Fruit fly (Drosophila melanogaster) whole organism, prepupa: Measurements from ENCODE around the gene Sr-CIV.
A peak's percentile ranks its signal among the peaks of the same experiment; 100 is the strongest.

Experiments
- CG10631 ChIP-seq: fragments of 200-800 bp; sonication (Bioruptor generic); optimal IDR thresholded peaks from 2 replicates; lab custom pipeline; 2016; ENCODE audit warnings: missing biosample characterization, missing genetic modification characterization
- CG10669 ChIP-seq: fragments of 200-800 bp; sonication (Bioruptor generic); optimal IDR thresholded peaks from 3 replicates; lab custom pipeline; 2018; ENCODE audit warnings: missing biosample characterization, mild to moderate bottlenecking, missing genetic modification characterization, moderate library complexity
- CG11294 ChIP-seq: fragments of 200-800 bp; sonication (Bioruptor generic); IDR thresholded peaks from 2 replicates; pipeline ENCODE4 v1.3.6; 2022; ENCODE audit warnings: missing biosample characterization, missing genetic modification characterization
- CG11762 ChIP-seq: fragments of 200-800 bp; sonication (Bioruptor generic); optimal IDR thresholded peaks from 3 replicates; lab custom pipeline; 2016; ENCODE audit warnings: missing biosample characterization, missing genetic modification characterization; ENCODE audit not compliant: insufficient read depth
- CG3032 ChIP-seq: fragments of 200-800 bp; optimal IDR thresholded peaks from 2 replicates; lab custom pipeline; 2019; ENCODE audit warnings: missing biosample characterization, mild to moderate bottlenecking, missing genetic modification characterization, moderate library complexity
- CG31627 ChIP-seq: fragments of 200-800 bp; sonication (Bioruptor generic); optimal IDR thresholded peaks from 3 replicates; lab custom pipeline; 2016; ENCODE audit warnings: missing biosample characterization, missing genetic modification characterization
- CG32006 ChIP-seq: fragments of 200-800 bp; sonication (Bioruptor generic); optimal IDR thresholded peaks from 3 replicates; lab custom pipeline; 2017; ENCODE audit warnings: missing biosample characterization, mild to moderate bottlenecking, missing genetic modification characterization
- CG34406 ChIP-seq: fragments of 200-800 bp; sonication (Bioruptor generic); optimal IDR thresholded peaks from 3 replicates; lab custom pipeline; 2016; ENCODE audit warnings: missing biosample characterization, missing genetic modification characterization
- CG4318 ChIP-seq: fragments of 200-800 bp; sonication (Bioruptor generic); optimal IDR thresholded peaks from 3 replicates; lab custom pipeline; 2017; ENCODE audit warnings: missing biosample characterization, mild to moderate bottlenecking, missing genetic modification characterization
- CG6163 ChIP-seq: fragments of 200-800 bp; sonication (Bioruptor generic); IDR thresholded peaks from 3 replicates; pipeline ENCODE4 v1.3.6; 2022; ENCODE audit warnings: missing biosample characterization, missing genetic modification characterization
- CG6792 ChIP-seq: fragments of 200-800 bp; sonication (Bioruptor generic); optimal IDR thresholded peaks from 3 replicates; lab custom pipeline; 2016; ENCODE audit warnings: missing biosample characterization, missing genetic modification characterization
- CG6854 ChIP-seq: fragments of 200-800 bp; sonication (Bioruptor generic); optimal IDR thresholded peaks from 2 replicates; lab custom pipeline; 2017; ENCODE audit warnings: missing biosample characterization, mild to moderate bottlenecking, missing genetic modification characterization
- CG7368 ChIP-seq: fragments of 200-800 bp; sonication (Bioruptor generic); optimal IDR thresholded peaks from 3 replicates; lab custom pipeline; 2016; ENCODE audit warnings: missing biosample characterization, missing genetic modification characterization
- CG8319 ChIP-seq: fragments of 200-800 bp; sonication (Bioruptor generic); optimal IDR thresholded peaks from 3 replicates; lab custom pipeline; 2016; ENCODE audit warnings: missing biosample characterization, missing genetic modification characterization
- Eip78C ChIP-seq: fragments of 200-800 bp; sonication (Bioruptor generic); peaks from one replicate; lab custom pipeline; 2016; ENCODE audit warnings: missing biosample characterization, missing genetic modification characterization
- Eip93F ChIP-seq: fragments of 200-800 bp; sonication (Bioruptor generic); optimal IDR thresholded peaks from 2 replicates; lab custom pipeline; 2016; ENCODE audit warnings: missing biosample characterization, mild to moderate bottlenecking, missing genetic modification characterization
- Ets21C ChIP-seq: fragments of 200-800 bp; sonication (Bioruptor generic); optimal IDR thresholded peaks from 3 replicates; lab custom pipeline; 2016; ENCODE audit warnings: missing biosample characterization, missing genetic modification characterization
- Ets96B ChIP-seq: fragments of 200-800 bp; optimal IDR thresholded peaks from 2 replicates; lab custom pipeline; 2019; ENCODE audit warnings: missing biosample characterization, mild to moderate bottlenecking, missing genetic modification characterization, moderate library complexity
- Gug ChIP-seq: fragments of 200-800 bp; sonication (Bioruptor generic); IDR thresholded peaks from 2 replicates; pipeline ENCODE4 v1.3.6; 2022; ENCODE audit warnings: missing biosample characterization, missing genetic modification characterization
- Hr38 ChIP-seq: sonication (Bioruptor generic); optimal IDR thresholded peaks from 2 replicates; lab custom pipeline; 2016; ENCODE audit warnings: missing biosample characterization, missing genetic modification characterization
- Hr39 ChIP-seq: fragments of 200-800 bp; sonication (Bioruptor generic); optimal IDR thresholded peaks from 2 replicates; lab custom pipeline; 2016; ENCODE audit warnings: missing biosample characterization, missing genetic modification characterization
- Hr4 ChIP-seq: fragments of 200-800 bp; sonication (Bioruptor generic); optimal IDR thresholded peaks from 3 replicates; lab custom pipeline; 2016; ENCODE audit warnings: missing biosample characterization, missing genetic modification characterization
- Met ChIP-seq: fragments of 200-800 bp; sonication (Bioruptor generic); optimal IDR thresholded peaks from 3 replicates; lab custom pipeline; 2016; ENCODE audit warnings: missing biosample characterization, missing genetic modification characterization
- OdsH ChIP-seq: fragments of 200-800 bp; sonication (Bioruptor generic); optimal IDR thresholded peaks from 3 replicates; lab custom pipeline; 2016; ENCODE audit warnings: missing biosample characterization, missing genetic modification characterization
- Smox ChIP-seq: fragments of 200-800 bp; sonication (Bioruptor generic); optimal IDR thresholded peaks from 3 replicates; lab custom pipeline; 2016; ENCODE audit warnings: missing biosample characterization, missing genetic modification characterization
- Sox102F ChIP-seq: fragments of 200-800 bp; sonication (Bioruptor generic); optimal IDR thresholded peaks from 2 replicates; lab custom pipeline; 2016; ENCODE audit warnings: missing biosample characterization, mild to moderate bottlenecking, missing genetic modification characterization
- Sox14 ChIP-seq: fragments of 200-800 bp; sonication (Bioruptor generic); optimal IDR thresholded peaks from 3 replicates; lab custom pipeline; 2016; ENCODE audit warnings: missing biosample characterization, missing genetic modification characterization
- Sox15 ChIP-seq: fragments of 200-800 bp; sonication (Bioruptor generic); optimal IDR thresholded peaks from 3 replicates; lab custom pipeline; 2016; ENCODE audit warnings: missing biosample characterization, missing genetic modification characterization
- achi ChIP-seq: fragments of 200-800 bp; sonication (Bioruptor generic); optimal IDR thresholded peaks from 3 replicates; lab custom pipeline; 2016; ENCODE audit warnings: missing biosample characterization, missing genetic modification characterization
- acj6 ChIP-seq: fragments of 200-800 bp; sonication (Bioruptor generic); optimal IDR thresholded peaks from 3 replicates; lab custom pipeline; 2016; ENCODE audit warnings: missing biosample characterization, missing genetic modification characterization
- dac ChIP-seq: fragments of 200-800 bp; sonication (Bioruptor generic); optimal IDR thresholded peaks from 2 replicates; lab custom pipeline; 2017; ENCODE audit warnings: missing biosample characterization, mild to moderate bottlenecking, missing genetic modification characterization
- eg ChIP-seq: fragments of 200-800 bp; sonication (Bioruptor generic); IDR thresholded peaks from 3 replicates; pipeline ENCODE4 v1.3.6; 2022; ENCODE audit warnings: missing biosample characterization, missing genetic modification characterization
- esn ChIP-seq: fragments of 200-800 bp; sonication (Bioruptor generic); optimal IDR thresholded peaks from 2 replicates; lab custom pipeline; 2016; ENCODE audit warnings: missing biosample characterization, mild to moderate bottlenecking, missing genetic modification characterization, moderate library complexity
- fd59A ChIP-seq: fragments of 200-800 bp; sonication (Bioruptor generic); optimal IDR thresholded peaks from 2 replicates; lab custom pipeline; 2017; ENCODE audit warnings: missing biosample characterization, mild to moderate bottlenecking, missing genetic modification characterization, missing genetic modification reagents
- fd85E ChIP-seq: fragments of 200-800 bp; sonication (Bioruptor generic); optimal IDR thresholded peaks from 3 replicates; lab custom pipeline; 2016; ENCODE audit warnings: missing biosample characterization, missing genetic modification characterization
- lz ChIP-seq: fragments of 200-800 bp; sonication (Bioruptor generic); optimal IDR thresholded peaks from 3 replicates; lab custom pipeline; 2016; ENCODE audit warnings: missing biosample characterization, missing genetic modification characterization
- pdm3 ChIP-seq: fragments of 200-800 bp; sonication (Bioruptor generic); optimal IDR thresholded peaks from 3 replicates; lab custom pipeline; 2016; ENCODE audit warnings: missing biosample characterization, missing genetic modification characterization
- salr ChIP-seq, 2 experiments: fragments of 200-800 bp; sonication (Bioruptor generic); optimal IDR thresholded peaks; 3 replicates each; lab custom pipeline; 2016 to 2018; ENCODE audit warnings: missing biosample characterization in 2 of 2, missing genetic modification characterization in 2 of 2, mild to moderate bottlenecking in 1 of 2
- ss ChIP-seq, 2 experiments: fragments of 200-800 bp; sonication (Bioruptor generic); optimal IDR thresholded peaks; 2 replicates in 1 of 2; 3 replicates in 1 of 2; lab custom pipeline; 2017 to 2018; ENCODE audit warnings: mild to moderate bottlenecking in 2 of 2, missing biosample characterization in 2 of 2, missing genetic modification characterization in 2 of 2, moderate library complexity in 1 of 2
- svp ChIP-seq: fragments of 200-800 bp; sonication (Bioruptor generic); peaks from one replicate; lab custom pipeline; 2016; ENCODE audit warnings: missing biosample characterization, missing genetic modification characterization
- topi ChIP-seq: fragments of 200-800 bp; sonication (Bioruptor generic); optimal IDR thresholded peaks from 3 replicates; lab custom pipeline; 2016; ENCODE audit warnings: missing biosample characterization, missing genetic modification characterization
- vri ChIP-seq: fragments of 200-800 bp; sonication (Bioruptor generic); optimal IDR thresholded peaks from 3 replicates; lab custom pipeline; 2016; ENCODE audit warnings: missing biosample characterization, mild to moderate bottlenecking, missing genetic modification characterization

The Sr-CIV gene

dm6 chr2L:3562435-3562834 is 38.6 kb upstream of the Sr-CIV start (continued):
- TF ChIP-seq salr (GFP tag; optimal IDR thresholded peaks at IDR 0.05; lab: Kevin White, UChicago) (peak in 1 of 2 experiments; percentile 12), Hr4 (GFP tag; lab: Kevin White, UChicago) (no peak), CG31627 (peak; percentile 21), Sox14 (GFP tag; lab: Kevin White, UChicago) (peak; percentile 49), ss (GFP tag; optimal IDR thresholded peaks at IDR 0.05; lab: Kevin White, UChicago) (peak; percentile 30 to 39), Hr39 (peak; percentile 37), CG10669 (GFP tag; lab: Kevin White, UChicago) (peak; percentile 64), Ets21C (peak; percentile 24), fd59A (GFP tag; lab: Kevin White, UChicago) (peak; percentile 58), acj6 (GFP tag; lab: Kevin White, UChicago) (peak; percentile 20), Sox102F (GFP tag; lab: Kevin White, UChicago) (peak; percentile 39)

- TF ChIP-seq CG6792 (GFP tag; lab: Kevin White, UChicago): peak; percentile 5
- TF ChIP-seq Smox: peak; percentile 42
- peak; percentile 32 for TF ChIP-seq CG10669 (GFP tag; lab: Kevin White, UChicago)
- peak; percentile 6 for TF ChIP-seq fd59A (GFP tag; lab: Kevin White, UChicago)
- TF ChIP-seq Sox15 (GFP tag; lab: Kevin White, UChicago): no peak
- peak; percentile 63 for TF ChIP-seq OdsH (GFP tag; lab: Kevin White, UChicago)
- peak; percentile 56 for TF ChIP-seq svp (GFP tag; lab: Kevin White, UChicago)
- TF ChIP-seq CG7368 (GFP tag; lab: Kevin White, UChicago): no peak
- TF ChIP-seq esn (GFP tag; lab: Kevin White, UChicago): peak; percentile 58
- TF ChIP-seq CG32006: no peak
- no peak for TF ChIP-seq CG6854 (GFP tag; lab: Kevin White, UChicago)
- TF ChIP-seq Sox102F (GFP tag; lab: Kevin White, UChicago): peak; percentile 38
- peak; percentile 57 for TF ChIP-seq Eip78C (GFP tag; lab: Kevin White, UChicago)
- TF ChIP-seq CG31627: peak; percentile 9
- TF ChIP-seq CG11294 (GFP tag; lab: Robert Waterston, UW): no peak
- peak; percentile 33 for TF ChIP-seq acj6 (GFP tag; lab: Kevin White, UChicago)
- peak; percentile 1 for TF ChIP-seq CG11762 (GFP tag; lab: Kevin White, UChicago)
- peak; percentile 19 for TF ChIP-seq topi
- no peak for TF ChIP-seq salr (GFP tag; optimal IDR thresholded peaks at IDR 0.05; lab: Kevin White, UChicago)
- TF ChIP-seq achi (GFP tag; lab: Kevin White, UChicago): peak; percentile 43
- no peak for TF ChIP-seq Ets21C
- TF ChIP-seq pdm3 (GFP tag; lab: Kevin White, UChicago): peak; percentile 46
- peak; percentile 55 for TF ChIP-seq Met
- peak; percentile 30 for TF ChIP-seq vri (GFP tag; lab: Kevin White, UChicago)
- no peak for TF ChIP-seq fd85E (GFP tag; lab: Kevin White, UChicago)
- TF ChIP-seq Hr38 (GFP tag; lab: Kevin White, UChicago): no peak
- no peak for TF ChIP-seq CG4318 (GFP tag; lab: Kevin White, UChicago)
- TF ChIP-seq eg: no peak
- no peak for TF ChIP-seq CG8319 (GFP tag; lab: Kevin White, UChicago)
- TF ChIP-seq Gug: no peak
- TF ChIP-seq CG6163 (GFP tag; lab: Robert Waterston, UW): peak; percentile 19; the same call in 1 of the 3 replicates
- peak; percentile 27 for TF ChIP-seq CG10631 (GFP tag; lab: Kevin White, UChicago)
- TF ChIP-seq CG34406: peak; percentile 18
- no peak for TF ChIP-seq dac
- TF ChIP-seq CG3032 (tag; lab: Kevin White, UChicago): peak; percentile 14
- peak; percentile 43 for TF ChIP-seq Ets96B (tag; lab: Kevin White, UChicago)
- TF ChIP-seq lz (GFP tag; lab: Kevin White, UChicago): peak; percentile 11
- no peak for TF ChIP-seq Eip93F (GFP tag; lab: Kevin White, UChicago)
Observed at dm6 chr2L:3559647-3560046, 35.8 kb upstream of the Sr-CIV start.
